Worm (Caenorhabditis elegans) whole organism, L3 larva: ENCODE results near the gene bra-1.

Experiments used
- ZK546.5 ChIP-seq: sonication (generic microtip); optimal IDR thresholded peaks from 2 replicates; lab custom pipeline; 2017; ENCODE audit warnings: missing biosample characterization, missing genetic modification characterization
- aly-2 ChIP-seq: fragments of 150-350 bp; optimal IDR thresholded peaks from 2 replicates; lab custom pipeline; 2014; ENCODE audit warnings: missing biosample characterization, missing genetic modification characterization
- ama-1 ChIP-seq: fragments of 150-350 bp; optimal IDR thresholded peaks from 2 replicates; lab custom pipeline; 2018
- ceh-16 ChIP-seq: sonication (generic microtip); optimal IDR thresholded peaks from 2 replicates; lab custom pipeline; 2017; ENCODE audit warnings: missing biosample characterization, missing genetic modification characterization
- ceh-28 ChIP-seq: fragments of 150-350 bp; optimal IDR thresholded peaks from 2 replicates; lab custom pipeline; 2014; ENCODE audit warnings: missing biosample characterization, missing genetic modification reagents, missing genetic modification characterization
- ceh-82 ChIP-seq: fragments of 150-350 bp; optimal IDR thresholded peaks from 2 replicates; lab custom pipeline; 2014; ENCODE audit warnings: missing biosample characterization, missing genetic modification characterization
- egl-27 ChIP-seq: sonication (generic microtip); optimal IDR thresholded peaks from 4 replicates; lab custom pipeline; 2017; ENCODE audit warnings: missing biosample characterization, missing genetic modification reagents, missing genetic modification characterization
- egl-5 ChIP-seq: fragments of 150-350 bp; optimal IDR thresholded peaks from 2 replicates; lab custom pipeline; 2017; ENCODE audit warnings: missing biosample characterization, missing genetic modification reagents, missing genetic modification characterization, inconsistent platforms
- elt-1 ChIP-seq: fragments of 150-350 bp; optimal IDR thresholded peaks from 2 replicates; lab custom pipeline; 2014; ENCODE audit warnings: missing biosample characterization, missing genetic modification characterization
- elt-2 ChIP-seq: sonication (generic microtip); optimal IDR thresholded peaks from 2 replicates; lab custom pipeline; 2016; ENCODE audit warnings: missing genetic modification reagents, mild to moderate bottlenecking, missing genetic modification characterization, missing compliant biosample characterization
- eor-1 ChIP-seq, 2 experiments: fragments of 150-350 bp; optimal IDR thresholded peaks; 2 replicates each; lab custom pipeline; 2014 to 2018; ENCODE audit warnings: missing biosample characterization in 2 of 2, missing genetic modification characterization in 2 of 2
- fkh-10 ChIP-seq: sonication (generic microtip); optimal IDR thresholded peaks from 2 replicates; lab custom pipeline; 2017; ENCODE audit warnings: missing biosample characterization, missing genetic modification reagents, missing genetic modification characterization
- fkh-2 ChIP-seq: fragments of 150-350 bp; optimal IDR thresholded peaks from 2 replicates; lab custom pipeline; 2014; ENCODE audit warnings: missing biosample characterization, missing genetic modification reagents, missing genetic modification characterization
- fos-1 ChIP-seq: fragments of 150-350 bp; optimal IDR thresholded peaks from 2 replicates; lab custom pipeline; 2014; ENCODE audit warnings: missing biosample characterization, missing genetic modification characterization
- hmg-11 ChIP-seq: sonication (generic microtip); optimal IDR thresholded peaks from 2 replicates; lab custom pipeline; 2016; ENCODE audit warnings: missing genetic modification characterization, missing compliant biosample characterization
- jun-1 ChIP-seq: fragments of 150-350 bp; optimal IDR thresholded peaks from 2 replicates; lab custom pipeline; 2014; ENCODE audit warnings: missing biosample characterization, missing genetic modification reagents, missing genetic modification characterization
- lin-15B ChIP-seq: fragments of 150-350 bp; optimal IDR thresholded peaks from 2 replicates; lab custom pipeline; 2014; ENCODE audit warnings: missing biosample characterization, missing genetic modification characterization
- lin-39 ChIP-seq: fragments of 150-350 bp; optimal IDR thresholded peaks from 2 replicates; lab custom pipeline; 2018; ENCODE audit warnings: missing biosample characterization, missing genetic modification reagents, missing genetic modification characterization
- nfya-1 ChIP-seq: sonication (generic microtip); optimal IDR thresholded peaks from 2 replicates; lab custom pipeline; 2017; ENCODE audit warnings: missing genetic modification characterization, mild to moderate bottlenecking, missing compliant biosample characterization, antibody characterized with exemption, moderate library complexity; ENCODE audit not compliant: insufficient read depth
- nhr-11 ChIP-seq: fragments of 150-350 bp; optimal IDR thresholded peaks from 2 replicates; lab custom pipeline; 2014; ENCODE audit warnings: missing biosample characterization, missing genetic modification characterization
- nhr-12 ChIP-seq: fragments of 150-350 bp; optimal IDR thresholded peaks from 2 replicates; lab custom pipeline; 2014; ENCODE audit warnings: missing biosample characterization, missing genetic modification characterization
- nhr-23 ChIP-seq: fragments of 150-350 bp; optimal IDR thresholded peaks from 2 replicates; lab custom pipeline; 2014; ENCODE audit warnings: missing biosample characterization, missing genetic modification reagents, missing genetic modification characterization
- nhr-25 ChIP-seq: sonication (generic microtip); optimal IDR thresholded peaks from 2 replicates; lab custom pipeline; 2017; ENCODE audit warnings: missing biosample characterization, missing genetic modification characterization
- nhr-28 ChIP-seq: fragments of 150-350 bp; optimal IDR thresholded peaks from 2 replicates; lab custom pipeline; 2014; ENCODE audit warnings: missing biosample characterization, missing genetic modification characterization
- nhr-43 ChIP-seq: sonication (generic microtip); optimal IDR thresholded peaks from 2 replicates; lab custom pipeline; 2016; ENCODE audit warnings: mild to moderate bottlenecking, missing genetic modification characterization, missing compliant biosample characterization; ENCODE audit not compliant: poor library complexity, severe bottlenecking
- nhr-76 ChIP-seq: fragments of 150-350 bp; sonication (generic microtip); optimal IDR thresholded peaks from 5 replicates; lab custom pipeline; 2014; ENCODE audit warnings: missing biosample characterization, missing genetic modification characterization
- nhr-77 ChIP-seq: fragments of 150-350 bp; optimal IDR thresholded peaks from 2 replicates; lab custom pipeline; 2014; ENCODE audit warnings: missing biosample characterization, missing genetic modification characterization
- pha-4 ChIP-seq: fragments of 150-350 bp; optimal IDR thresholded peaks from 2 replicates; lab custom pipeline; 2014; ENCODE audit warnings: missing biosample characterization, missing genetic modification reagents, missing genetic modification characterization
- pqm-1 ChIP-seq: fragments of 150-350 bp; optimal IDR thresholded peaks from 2 replicates; lab custom pipeline; 2017; ENCODE audit warnings: missing biosample characterization, missing genetic modification characterization, inconsistent platforms
- sea-2 ChIP-seq: fragments of 150-350 bp; sonication (generic microtip); optimal IDR thresholded peaks from 4 replicates; lab custom pipeline; 2014; ENCODE audit warnings: missing biosample characterization, missing genetic modification reagents, missing genetic modification characterization
- snpc-4 ChIP-seq: fragments of 150-350 bp; optimal IDR thresholded peaks from 2 replicates; lab custom pipeline; 2014; ENCODE audit warnings: missing biosample characterization, missing genetic modification characterization
- tbx-2 ChIP-seq: sonication (generic microtip); optimal IDR thresholded peaks from 2 replicates; lab custom pipeline; 2016; ENCODE audit warnings: mild to moderate bottlenecking, missing genetic modification characterization, missing compliant biosample characterization
- unc-39 ChIP-seq: sonication (generic microtip); optimal IDR thresholded peaks from 4 replicates; lab custom pipeline; 2017; ENCODE audit warnings: missing biosample characterization, missing genetic modification characterization
- unc-62 ChIP-seq: fragments of 150-350 bp; sonication (generic microtip); optimal IDR thresholded peaks from 4 replicates; lab custom pipeline; 2014; ENCODE audit warnings: missing biosample characterization, missing genetic modification reagents, missing genetic modification characterization
- zag-1 ChIP-seq: fragments of 150-350 bp; optimal IDR thresholded peaks from 2 replicates; lab custom pipeline; 2014; ENCODE audit warnings: missing biosample characterization, missing genetic modification characterization
- ztf-11 ChIP-seq: fragments of 150-350 bp; optimal IDR thresholded peaks from 2 replicates; lab custom pipeline; 2014; ENCODE audit warnings: missing biosample characterization, missing genetic modification characterization
- ztf-4 ChIP-seq: fragments of 150-350 bp; optimal IDR thresholded peaks from 2 replicates; lab custom pipeline; 2014; ENCODE audit warnings: missing biosample characterization, missing genetic modification characterization

bra-1 gene

ce11 chrX:13583895-13584344 is 14.3 kb upstream of the bra-1 start:
- TF ChIP-seq zag-1 (tag; lab: Kevin White, UChicago) (no peak), lin-39 (tag; lab: Kevin White, UChicago) (peak; percentile 60), nhr-25 (peak; percentile 92), fos-1 (tag; lab: Kevin White, UChicago) (no peak), ZK546.5 (tag; lab: Kevin White, UChicago) (no peak), jun-1 (tag; lab: Kevin White, UChicago) (peak; percentile 32), ceh-28 (peak; percentile 62), egl-27 (tag; lab: Kevin White, UChicago) (no peak), fkh-2 (tag; lab: Kevin White, UChicago) (no peak), unc-62 (peak; percentile 24), elt-2 (tag; lab: Kevin White, UChicago) (peak; percentile 46), ceh-82 (tag; lab: Kevin White, UChicago) (no peak), sea-2 (GFP tag; lab: Kevin White, UChicago) (no peak), aly-2 (tag; lab: Kevin White, UChicago) (no peak), pha-4 (tag; lab: Kevin White, UChicago) (peak; percentile 27), nhr-23 (tag; lab: Kevin White, UChicago) (peak; percentile 29), nfya-1 (tag; lab: Kevin White, UChicago) (peak; percentile 65), ztf-11 (tag; lab: Kevin White, UChicago) (no peak), snpc-4 (tag; lab: Kevin White, UChicago) (no peak), elt-1 (tag; lab: Kevin White, UChicago) (no peak), hmg-11 (tag; lab: Kevin White, UChicago) (peak; percentile 69), egl-5 (peak; percentile 47)

ce11 chrX:13584725-13585371 is 13.4 kb upstream of the bra-1 start, which contains the start of gene unc-84:
Gene unc-84 (plus strand): TSS chrX:13584775.
- TF ChIP-seq elt-2 (tag; lab: Kevin White, UChicago) (peak; percentile 2), egl-27 (tag; lab: Kevin White, UChicago) (no peak), sea-2 (GFP tag; lab: Kevin White, UChicago) (no peak), zag-1 (tag; lab: Kevin White, UChicago) (no peak), nhr-12 (no peak), fkh-10 (no peak), lin-15B (tag; lab: Kevin White, UChicago) (peak; percentile 16), ceh-28 (no peak), pha-4 (tag; lab: Kevin White, UChicago) (peak; percentile 48), ama-1 (lab: Kevin White, UChicago) (no peak), nhr-76 (tag; lab: Kevin White, UChicago) (no peak)

- no peak for TF ChIP-seq egl-5
- no peak for TF ChIP-seq pqm-1 (tag; lab: Kevin White, UChicago)
- TF ChIP-seq ceh-28 = no peak
- no peak for TF ChIP-seq nfya-1 (tag; lab: Kevin White, UChicago)
- no peak for TF ChIP-seq nhr-11 (tag; lab: Kevin White, UChicago)
- TF ChIP-seq nhr-28 = no peak
- no peak for TF ChIP-seq nhr-43 (tag; lab: Kevin White, UChicago)
- TF ChIP-seq eor-1 (tag; optimal IDR thresholded peaks at IDR 0.05; lab: Kevin White, UChicago) = no peak
- no peak for TF ChIP-seq ceh-16 (tag; lab: Kevin White, UChicago)
- no peak for TF ChIP-seq aly-2 (tag; lab: Kevin White, UChicago)
- TF ChIP-seq lin-39 (tag; lab: Kevin White, UChicago) = no peak
- TF ChIP-seq ztf-4 (tag; lab: Kevin White, UChicago) = no peak
- no peak for TF ChIP-seq nhr-76 (tag; lab: Kevin White, UChicago)
- no peak for TF ChIP-seq nhr-77 (tag; lab: Kevin White, UChicago)
- TF ChIP-seq elt-2 (tag; lab: Kevin White, UChicago) = no peak
- no peak for TF ChIP-seq snpc-4 (tag; lab: Kevin White, UChicago)
- no peak for TF ChIP-seq tbx-2
- no peak for TF ChIP-seq sea-2 (GFP tag; lab: Kevin White, UChicago)
- no peak for TF ChIP-seq unc-39 (tag; lab: Kevin White, UChicago)
Measured at ce11 chrX:13589735-13590134, 8.5 kb upstream of the bra-1 start, which contains the start of gene col-9. Gene col-9 (plus strand): TSS chrX:13590035.
